Fruit fly (Drosophila melanogaster): ENCODE measurements around the gene Rfx.
A peak's percentile ranks its signal among the peaks of the same experiment; 100 is the strongest.

The Rfx gene

dm6 chr3R:10389027-10389465 is 11.2 kb upstream of the Rfx start:
- TF ChIP-seq CG14711 (tag; optimal IDR thresholded peaks at IDR 0.05) (no peak), CG5204 (GFP tag; optimal IDR thresholded peaks at IDR 0.05) (no peak), ovo (GFP tag; optimal IDR thresholded peaks at IDR 0.05) (no peak), toe (GFP tag; optimal IDR thresholded peaks at IDR 0.05) (no peak), CG33017 (tag; optimal IDR thresholded peaks at IDR 0.05) (no peak), CG1620 (GFP tag; optimal IDR thresholded peaks at IDR 0.05) (no peak), CG7045 (GFP tag; optimal IDR thresholded peaks at IDR 0.05) (no peak), CG11617 (GFP tag; optimal IDR thresholded peaks at IDR 0.05) (no peak), tj (GFP tag; optimal IDR thresholded peaks at IDR 0.05) (no peak), Hr96 (GFP tag; optimal IDR thresholded peaks at IDR 0.05) (no peak), cnc (optimal IDR thresholded peaks at IDR 0.05) (no peak), Mnt (GFP tag; optimal IDR thresholded peaks at IDR 0.05) (no peak), bab1 (GFP tag; optimal IDR thresholded peaks at IDR 0.05) (no peak), CG7101 (tag; optimal IDR thresholded peaks at IDR 0.05) (no peak), pad (GFP tag; optimal IDR thresholded peaks at IDR 0.05) (no peak), Crg-1 (GFP tag; optimal IDR thresholded peaks at IDR 0.05) (no peak)

dm6 chr3R:10388128-10389026 is 10.5 kb upstream of the Rfx start, which contains the start of gene cwo:
cwo (plus strand) TSS chr3R:10388258.
- TF ChIP-seq Crg-1 (GFP tag; optimal IDR thresholded peaks at IDR 0.05) (peak; percentile 26), Hr96 (GFP tag; optimal IDR thresholded peaks at IDR 0.05) (no peak), CG7045 (GFP tag; optimal IDR thresholded peaks at IDR 0.05) (peak; percentile 13), cnc (optimal IDR thresholded peaks at IDR 0.05) (peak; percentile 84 to 95), pad (GFP tag; optimal IDR thresholded peaks at IDR 0.05) (peak; percentile 20), bab1 (GFP tag; optimal IDR thresholded peaks at IDR 0.05) (peak; percentile 12), CG14711 (tag; optimal IDR thresholded peaks at IDR 0.05) (peak; percentile 34), tj (GFP tag; optimal IDR thresholded peaks at IDR 0.05) (peak; percentile 48), kay (GFP tag; ENCODE audit: borderline replicate concordance) (peak; percentile 88), toe (GFP tag; optimal IDR thresholded peaks at IDR 0.05) (no peak), CG11617 (GFP tag; optimal IDR thresholded peaks at IDR 0.05) (no peak), CG33017 (tag; optimal IDR thresholded peaks at IDR 0.05) (peak; percentile 41), Mnt (GFP tag; optimal IDR thresholded peaks at IDR 0.05) (peak; percentile 62), CG1620 (GFP tag; optimal IDR thresholded peaks at IDR 0.05) (no peak), cic (GFP tag; optimal IDR thresholded peaks at IDR 0.05) (peak; percentile 84), CG12768 (GFP tag; optimal IDR thresholded peaks at IDR 0.05) (peak; percentile 58), Clk (GFP tag; optimal IDR thresholded peaks at IDR 0.05) (no peak), ovo (GFP tag; optimal IDR thresholded peaks at IDR 0.05) (no peak), CG7101 (tag; optimal IDR thresholded peaks at IDR 0.05) (peak; percentile 48), CG5204 (GFP tag; optimal IDR thresholded peaks at IDR 0.05) (no peak)

- peak; percentile 16 for TF ChIP-seq Mnt (GFP tag; optimal IDR thresholded peaks at IDR 0.05)
These were observed 3.1 kb upstream of the Rfx start for dm6 chr3R:10380979-10381378.

dm6 chr3R:10380025-10380424 is 2.2 kb upstream of the Rfx start:
- no peak for TF ChIP-seq Clk (GFP tag; optimal IDR thresholded peaks at IDR 0.05)
- peak; percentile 44 for TF ChIP-seq CG7045 (GFP tag; optimal IDR thresholded peaks at IDR 0.05)
- peak; percentile 75 for TF ChIP-seq CG12768 (GFP tag; optimal IDR thresholded peaks at IDR 0.05)
- TF ChIP-seq tj (GFP tag; optimal IDR thresholded peaks at IDR 0.05): peak; percentile 33
- TF ChIP-seq Hr96 (GFP tag; optimal IDR thresholded peaks at IDR 0.05): peak; percentile 48
- TF ChIP-seq CG5204 (GFP tag; optimal IDR thresholded peaks at IDR 0.05): peak; percentile 40
- peak; percentile 1 for TF ChIP-seq kay (GFP tag; ENCODE audit: borderline replicate concordance)
- peak; percentile 57 for TF ChIP-seq CG7101 (tag; optimal IDR thresholded peaks at IDR 0.05)
- no peak for TF ChIP-seq toe (GFP tag; optimal IDR thresholded peaks at IDR 0.05)
- TF ChIP-seq bab1 (GFP tag; optimal IDR thresholded peaks at IDR 0.05): no peak
- TF ChIP-seq CG11617 (GFP tag; optimal IDR thresholded peaks at IDR 0.05): peak; percentile 51
- TF ChIP-seq pad (GFP tag; optimal IDR thresholded peaks at IDR 0.05): peak; percentile 1
- TF ChIP-seq cnc (optimal IDR thresholded peaks at IDR 0.05): no peak
- peak; percentile 27 for TF ChIP-seq CG33017 (tag; optimal IDR thresholded peaks at IDR 0.05)
- TF ChIP-seq CG14711 (tag; optimal IDR thresholded peaks at IDR 0.05): peak; percentile 28
- TF ChIP-seq ovo (GFP tag; optimal IDR thresholded peaks at IDR 0.05): no peak

- TF ChIP-seq tj (GFP tag; optimal IDR thresholded peaks at IDR 0.05): no peak
- no peak for TF ChIP-seq Mnt (GFP tag; optimal IDR thresholded peaks at IDR 0.05)
- TF ChIP-seq pad (GFP tag; optimal IDR thresholded peaks at IDR 0.05): no peak
These were observed 1.5 kb upstream of the Rfx start for dm6 chr3R:10379409-10379808.

dm6 chr3R:10378989-10379388 is 1.1 kb upstream of the Rfx start:
- TF ChIP-seq kay (GFP tag; ENCODE audit: borderline replicate concordance) (peak; percentile 75), cic (GFP tag; optimal IDR thresholded peaks at IDR 0.05) (no peak)

- TF ChIP-seq cic (GFP tag; optimal IDR thresholded peaks at IDR 0.05) (no peak), ovo (GFP tag; optimal IDR thresholded peaks at IDR 0.05) (no peak), CG33017 (tag; optimal IDR thresholded peaks at IDR 0.05) (no peak), CG14711 (tag; optimal IDR thresholded peaks at IDR 0.05) (no peak), CG1620 (GFP tag; optimal IDR thresholded peaks at IDR 0.05) (no peak), Crg-1 (GFP tag; optimal IDR thresholded peaks at IDR 0.05) (no peak), Hr96 (GFP tag; optimal IDR thresholded peaks at IDR 0.05) (no peak), tj (GFP tag; optimal IDR thresholded peaks at IDR 0.05) (no peak), bab1 (GFP tag; optimal IDR thresholded peaks at IDR 0.05) (no peak), kay (GFP tag; ENCODE audit: borderline replicate concordance) (no peak)
These were observed 7.4 kb downstream of the Rfx start for dm6 chr3R:10370495-10370894.

Data from whole organism, adult.